Worm (Caenorhabditis elegans): ENCODE data around the gene pqn-25.

ce11 chrIII:5495168-5495567, 17.2 kb downstream of the pqn-25 start, which contains the start of gene R02F2.8:
- TF ChIP-seq him-1 (tag; optimal IDR thresholded peaks at IDR 0.05) (no peak), dao-5 (tag; optimal IDR thresholded peaks at IDR 0.05) (no peak), W03F9.2 (tag; optimal IDR thresholded peaks at IDR 0.05) (no peak)

All from whole organism, L4/young adult.